Fruit fly (Drosophila melanogaster): ENCODE results near the gene Brd7-9.

Brd7-9 gene

DNA sequence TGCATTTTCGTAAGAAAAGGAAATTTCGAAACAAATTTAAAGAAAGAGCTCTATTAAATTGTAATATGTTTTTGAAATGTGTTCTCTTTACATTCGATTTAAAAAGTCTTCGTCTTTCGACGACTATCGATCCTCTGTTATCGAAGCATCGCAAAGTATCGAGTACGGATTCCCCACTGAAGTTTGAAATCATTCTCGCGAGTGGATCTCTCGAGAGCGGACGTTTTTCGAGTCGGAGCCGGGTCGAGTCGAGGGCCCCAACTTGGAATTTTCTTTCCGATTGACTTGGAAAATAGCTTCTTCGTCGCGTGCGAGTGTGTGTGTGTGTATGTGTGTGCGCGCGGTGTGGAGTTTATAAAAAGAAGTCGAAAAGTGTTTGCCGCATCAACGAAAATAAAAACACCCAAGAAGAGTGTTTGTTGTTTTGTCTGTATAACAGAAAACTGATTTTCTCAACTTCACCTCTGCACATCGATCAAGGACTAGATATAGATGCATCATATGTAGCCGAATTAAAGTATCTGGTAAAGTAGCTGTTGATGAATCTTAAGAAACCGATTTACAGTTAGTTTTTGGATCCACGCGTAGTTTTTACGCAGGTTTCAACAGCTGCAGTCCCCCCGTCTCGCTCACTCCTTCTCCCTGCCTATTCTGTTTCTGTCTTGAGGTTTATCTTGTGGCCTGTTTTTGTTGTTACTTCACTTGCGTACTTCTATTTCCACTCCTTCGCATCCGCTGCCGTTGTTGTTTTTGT lies 28.8 kb downstream of the Brd7-9 start, which contains the start of gene LanB1:
Gene LanB1 (plus strand): TSS at position 190 of the 754 bp plus-strand sequence.
- no peak for TF ChIP-seq CG17801 (GFP tag; optimal IDR thresholded peaks at IDR 0.05; ENCODE audit: partially characterized antibody)

DNA sequence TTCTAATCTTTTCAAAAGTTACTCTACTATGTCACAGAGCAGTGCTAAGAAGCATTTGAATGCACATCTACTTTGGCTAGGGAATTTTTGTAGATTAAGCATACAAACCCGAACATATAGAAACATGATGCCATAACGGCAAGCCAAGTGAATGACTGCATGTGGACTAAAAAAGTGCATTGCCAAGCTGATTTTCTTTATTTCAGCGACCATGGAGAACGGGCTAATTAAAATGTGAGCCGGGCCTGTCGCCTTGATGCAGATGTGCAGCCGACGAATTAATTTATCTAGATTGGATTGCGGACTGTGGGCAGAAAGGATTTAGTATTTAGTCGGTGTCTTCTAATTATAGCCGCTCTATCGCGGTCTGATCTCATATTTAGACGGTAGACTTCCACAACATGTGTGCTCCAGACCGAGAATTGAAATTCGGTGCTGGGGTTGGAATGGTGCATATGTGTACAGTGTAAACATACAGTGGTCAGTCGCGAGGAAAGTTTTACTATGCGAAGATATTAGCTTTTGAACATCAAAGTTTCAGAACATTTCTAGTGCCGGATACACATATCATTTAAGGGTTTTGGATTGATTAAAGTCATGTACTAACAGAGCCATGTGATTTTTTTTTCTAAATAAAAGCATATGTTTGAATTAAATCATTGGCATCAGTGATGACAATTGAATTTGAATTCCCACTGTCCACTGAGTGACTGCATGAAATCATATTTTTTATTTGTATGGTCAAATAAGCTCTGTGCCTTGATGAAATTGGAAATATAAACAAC lies 30.1 kb downstream of the Brd7-9 start:
- no peak for TF ChIP-seq CG17801 (GFP tag; optimal IDR thresholded peaks at IDR 0.05; ENCODE audit: partially characterized antibody)

DNA sequence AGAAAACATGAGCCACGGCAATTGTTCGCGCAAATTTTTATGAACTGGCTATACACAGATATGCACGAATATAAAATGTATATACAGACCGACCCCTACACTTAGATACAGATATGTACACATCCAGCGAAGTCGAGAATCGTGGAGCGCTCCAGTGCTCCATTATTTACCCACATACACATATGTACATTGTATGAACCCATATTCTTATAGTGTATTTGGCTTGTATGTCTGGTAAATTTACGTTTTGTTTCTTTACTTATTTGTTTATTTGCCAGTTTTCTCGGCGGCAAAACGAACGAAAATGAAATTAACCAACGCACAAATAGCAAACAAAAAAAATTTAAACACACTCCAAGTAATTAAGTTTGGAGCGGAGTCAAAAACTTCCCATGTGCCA lies 30.7 kb downstream of the Brd7-9 start:
- TF ChIP-seq CG17801 (GFP tag; optimal IDR thresholded peaks at IDR 0.05; ENCODE audit: partially characterized antibody), result no peak

DNA sequence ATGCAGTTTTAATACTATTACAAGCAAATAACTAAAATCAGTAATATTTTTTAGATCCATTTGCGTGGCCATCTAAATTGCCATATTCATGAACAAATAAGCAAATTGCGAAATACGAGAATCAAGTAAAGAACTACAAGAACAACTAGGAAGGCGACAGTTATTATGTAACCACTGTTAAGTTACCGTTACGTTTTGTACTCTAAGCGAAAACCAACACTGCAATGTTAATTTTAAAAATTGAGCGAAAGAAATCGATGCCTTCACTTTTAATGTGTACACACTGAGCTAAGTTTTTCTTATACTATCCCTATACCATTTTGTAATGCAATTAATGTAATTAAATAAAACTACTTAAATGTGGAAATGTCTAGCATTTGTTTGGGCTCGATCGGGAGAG lies 37.7 kb downstream of the Brd7-9 start:
- no peak for TF ChIP-seq CG17801 (GFP tag; optimal IDR thresholded peaks at IDR 0.05; ENCODE audit: partially characterized antibody)

DNA sequence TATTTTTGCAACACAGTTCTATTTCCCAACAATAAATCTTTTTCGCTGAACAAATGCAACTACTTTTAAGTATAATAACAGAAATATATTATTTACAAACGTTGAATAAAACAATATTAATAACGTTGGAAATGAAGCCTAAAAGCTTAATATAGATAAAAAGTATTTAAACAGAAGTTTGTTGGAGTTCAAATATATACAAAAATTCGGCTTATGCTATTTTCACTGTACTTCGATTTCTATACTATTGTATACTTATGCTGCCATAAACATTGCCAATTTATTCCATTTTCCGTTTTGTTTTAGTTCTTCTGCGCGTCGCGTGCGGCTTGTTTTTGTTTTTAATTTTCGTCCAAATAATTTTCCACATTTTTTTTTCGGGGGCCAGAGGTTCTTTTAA lies 38.2 kb downstream of the Brd7-9 start, which contains the start of gene CG7115:
Gene CG7115 (plus strand): TSS at position 301 of the 400 bp plus-strand sequence.
- no peak for TF ChIP-seq CG17801 (GFP tag; optimal IDR thresholded peaks at IDR 0.05; ENCODE audit: partially characterized antibody)

DNA sequence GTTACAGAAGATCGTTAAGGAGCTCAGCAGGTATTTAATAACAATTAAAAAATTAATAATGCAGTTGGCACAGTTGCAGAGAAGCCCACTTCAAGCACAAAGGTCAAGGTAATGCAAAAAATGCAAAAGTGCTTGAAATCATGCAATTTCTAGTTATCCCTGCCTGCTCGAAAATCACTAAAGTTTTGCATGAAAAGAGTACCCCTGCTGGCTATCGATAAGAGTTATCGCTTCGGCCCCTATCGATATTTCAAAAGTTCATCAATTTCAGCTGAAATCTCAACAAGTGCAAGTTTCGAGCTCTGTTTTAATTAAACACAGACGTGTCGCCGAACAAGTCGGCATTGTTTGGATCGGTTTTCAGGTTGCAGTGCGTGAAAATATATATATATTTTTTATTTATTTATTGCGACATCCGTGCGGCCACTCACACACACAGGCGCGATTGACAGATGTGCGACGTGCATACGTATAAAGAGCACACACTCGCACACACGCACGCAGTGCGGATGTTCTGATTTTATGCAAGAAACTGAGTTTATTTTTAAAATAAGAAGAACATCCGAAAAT lies 38.7 kb downstream of the Brd7-9 start:
- peak; percentile 21 for TF ChIP-seq CG17801 (GFP tag; optimal IDR thresholded peaks at IDR 0.05; ENCODE audit: partially characterized antibody)

DNA sequence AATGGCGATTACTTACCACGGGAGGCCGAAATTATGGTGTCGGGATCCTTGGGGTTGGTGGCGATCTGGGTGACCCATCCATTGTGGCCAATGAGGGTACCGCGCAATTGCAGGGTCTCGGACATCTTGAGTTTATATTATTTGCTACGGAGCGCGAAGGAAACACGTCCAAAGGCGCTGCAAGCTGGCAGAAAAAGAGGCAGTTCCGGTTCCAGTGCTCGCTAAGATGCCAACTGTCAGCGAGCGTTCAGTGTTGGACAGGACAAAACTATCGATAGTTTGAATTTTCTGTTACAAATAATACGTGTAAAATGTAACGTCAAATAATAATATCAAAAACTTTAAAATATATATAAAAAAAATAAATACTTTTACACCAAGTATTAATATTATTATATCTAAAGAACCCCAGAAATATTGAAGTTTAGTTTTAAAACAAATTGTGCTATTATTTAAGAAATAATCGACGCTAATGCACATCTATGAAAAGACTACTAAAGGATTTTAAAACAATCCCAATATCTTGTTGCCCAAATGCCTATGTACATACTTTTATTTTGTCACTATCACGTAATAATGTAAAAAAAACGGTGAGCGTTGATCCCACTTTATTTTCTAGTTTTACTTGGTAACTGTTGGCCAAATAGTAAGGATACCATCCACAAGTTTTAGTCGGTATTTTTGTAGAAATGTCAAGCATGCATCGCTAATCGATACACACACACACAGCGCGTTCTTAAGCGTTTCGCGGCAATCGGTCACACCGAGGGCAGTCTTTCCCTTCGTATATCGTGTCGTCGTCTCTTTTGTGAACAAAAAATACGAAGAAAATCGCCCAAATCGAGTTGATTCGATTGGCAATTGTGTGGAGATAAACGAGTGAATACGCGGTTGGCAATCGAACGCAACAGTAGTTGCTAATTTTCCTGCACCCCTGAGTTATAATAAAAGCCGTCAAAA lies 44.7 kb downstream of the Brd7-9 start, which contains the start of the genes Rack1 and mts:
Gene Rack1 (minus strand): TSS at position 271 of the 960 bp plus-strand sequence.
Gene mts (plus strand): TSS at position 606 of the 960 bp plus-strand sequence.
- peak; percentile 81 for TF ChIP-seq CG17801 (GFP tag; optimal IDR thresholded peaks at IDR 0.05; ENCODE audit: partially characterized antibody)

DNA sequence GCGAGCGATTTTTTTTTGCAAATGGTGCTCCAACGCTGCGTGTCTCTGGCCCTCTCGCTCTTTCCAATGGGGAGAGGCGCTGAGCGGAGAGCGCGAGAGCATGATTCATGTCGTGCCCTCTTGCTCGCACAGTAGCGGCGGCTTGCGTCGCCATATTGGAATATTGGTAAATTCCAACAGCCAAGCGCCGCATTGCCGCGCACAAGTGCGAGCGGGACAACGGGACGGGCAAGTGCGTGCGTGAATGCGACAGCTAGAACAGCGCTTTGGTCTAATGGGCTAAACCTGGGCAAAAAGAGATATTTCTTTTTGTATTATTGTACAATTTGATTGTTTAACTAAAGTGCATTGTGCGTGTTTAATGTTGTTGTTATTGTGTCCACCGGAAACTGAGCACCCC lies 45.6 kb downstream of the Brd7-9 start:
- peak; percentile 9 for TF ChIP-seq CG17801 (GFP tag; optimal IDR thresholded peaks at IDR 0.05; ENCODE audit: partially characterized antibody)

DNA sequence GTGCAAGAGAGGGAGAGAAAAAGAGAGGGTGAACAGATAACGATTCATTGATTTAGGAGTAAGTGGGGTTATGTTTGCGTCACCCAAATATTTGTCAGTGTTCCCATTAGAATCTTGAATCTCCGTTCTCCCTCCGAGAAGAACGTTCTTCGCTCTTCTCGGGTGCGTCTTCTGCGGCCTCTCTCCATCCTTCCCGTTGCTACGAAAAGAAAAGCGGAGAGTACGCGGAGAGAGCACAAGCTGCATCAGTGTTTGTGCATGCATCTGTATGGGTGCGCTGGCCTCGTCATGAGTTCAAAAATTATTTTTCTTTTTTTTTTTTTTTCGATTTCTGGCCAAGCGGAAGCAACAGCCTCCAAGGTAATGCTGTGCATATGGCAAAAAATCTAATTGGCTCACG lies 46.2 kb downstream of the Brd7-9 start:
- no peak for TF ChIP-seq CG17801 (GFP tag; optimal IDR thresholded peaks at IDR 0.05; ENCODE audit: partially characterized antibody)

DNA sequence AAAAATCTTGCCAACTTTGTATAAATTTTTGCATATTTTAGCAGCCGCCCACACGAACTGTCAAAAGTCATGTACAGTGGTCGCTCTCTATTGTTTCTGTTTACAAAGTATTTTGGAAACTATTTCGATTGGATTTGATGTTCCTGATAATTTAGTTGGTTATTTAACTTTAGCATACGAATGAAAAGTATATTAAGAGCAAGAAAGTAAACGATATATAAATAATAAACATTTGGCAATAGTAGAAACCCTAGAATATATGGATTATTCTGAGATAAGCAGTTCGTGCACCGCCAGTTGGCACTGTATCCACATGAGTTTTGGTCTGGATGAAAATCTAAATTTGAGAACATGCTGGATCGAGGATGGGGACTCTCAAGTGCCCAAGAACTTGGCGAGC lies 50.6 kb downstream of the Brd7-9 start:
- no peak for TF ChIP-seq CG17801 (GFP tag; optimal IDR thresholded peaks at IDR 0.05; ENCODE audit: partially characterized antibody)

DNA sequence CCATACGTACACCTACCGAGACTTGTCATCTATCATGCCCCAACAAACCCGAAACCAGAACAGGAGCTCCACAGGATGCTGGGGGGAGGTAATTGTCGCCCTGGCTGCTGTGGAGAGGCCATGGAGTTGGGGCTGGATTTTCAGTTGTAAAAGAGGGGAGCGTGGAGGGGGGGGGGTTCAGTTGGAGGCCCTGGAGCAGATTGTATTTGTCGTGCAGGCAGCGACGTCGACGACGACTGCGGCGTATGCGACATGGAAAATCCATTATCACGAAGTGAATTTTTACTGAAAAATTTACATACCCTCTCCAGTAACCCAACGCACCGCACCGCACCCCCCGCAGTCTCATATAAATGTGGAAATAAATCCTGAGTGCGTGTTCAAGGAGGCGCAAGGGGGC lies 51.0 kb downstream of the Brd7-9 start:
- TF ChIP-seq CG17801 (GFP tag; optimal IDR thresholded peaks at IDR 0.05; ENCODE audit: partially characterized antibody), result no peak
